Fruit fly (Drosophila melanogaster): Measurements from ENCODE around the gene Tsp68C.

DNA sequence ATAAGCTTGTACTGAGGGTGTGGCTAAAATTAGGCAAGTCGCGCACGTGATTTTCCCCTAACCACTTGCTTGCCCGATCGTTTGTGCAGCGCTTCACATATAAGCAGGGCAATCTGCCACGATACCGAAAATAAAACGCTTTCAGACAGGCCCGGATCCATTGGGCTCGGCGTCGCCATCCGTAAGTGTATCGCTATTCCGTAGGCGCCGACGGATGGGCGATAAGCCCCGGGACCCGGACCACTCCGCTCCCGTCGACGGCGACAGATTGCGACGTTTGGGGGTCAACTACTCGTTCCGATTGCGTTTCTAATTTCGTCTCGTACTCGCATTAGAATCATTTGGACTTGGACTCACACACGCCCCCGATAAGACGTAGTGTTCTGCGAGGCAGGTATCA, 18.9 kb downstream of the Tsp68C start:
- no peak for TF ChIP-seq CG8478 (optimal IDR thresholded peaks at IDR 0.05)
- TF ChIP-seq CTCF (optimal IDR thresholded peaks at IDR 0.05), result no peak

All from S2 (cell line).